2 fruit fly cellular contexts compared by ENCODE assay signal in genomic region chr2L:10315888-10316287, dm6.
TF ChIP-seq lines count a peak whose summit lies in the region.

No protein-coding gene starts in this region.

- no peak for TF ChIP-seq CTCF in whole organism, embryonic (GFP tag; optimal IDR thresholded peaks at IDR 0.05; lab: Kevin White, UChicago)

TF ChIP-seq in whole organism, adult, 20 proteins besides CTCF, POLR2A, EP300 and RAD21:
- TF ChIP-seq CG7101 (tag; optimal IDR thresholded peaks at IDR 0.05; lab: Kevin White, UChicago), result no peak
- peak; percentile 88 for TF ChIP-seq kay (GFP tag; lab: Kevin White, UChicago; ENCODE audit: borderline replicate concordance)
- no peak for TF ChIP-seq cnc (optimal IDR thresholded peaks at IDR 0.05; lab: Kevin White, UChicago)
- no peak for TF ChIP-seq CG1620 (GFP tag; optimal IDR thresholded peaks at IDR 0.05; lab: Kevin White, UChicago)
- no peak for TF ChIP-seq CG7045 (GFP tag; optimal IDR thresholded peaks at IDR 0.05; lab: Kevin White, UChicago)

TF ChIP-seq in whole organism, embryonic, 481 proteins besides CTCF, POLR2A, EP300 and RAD21:
- TF ChIP-seq Dp (GFP tag; optimal IDR thresholded peaks at IDR 0.05; lab: Kevin White, UChicago), result no peak
- no peak for TF ChIP-seq CG4282 (GFP tag; optimal IDR thresholded peaks at IDR 0.05; lab: Kevin White, UChicago)
- TF ChIP-seq pb (GFP tag; optimal IDR thresholded peaks at IDR 0.05; lab: Kevin White, UChicago), result no peak
- TF ChIP-seq Eip74EF (GFP tag; optimal IDR thresholded peaks at IDR 0.05; lab: Kevin White, UChicago), result peak in 1 of 2 experiments; percentile 7
- no peak for TF ChIP-seq ham (GFP tag; IDR thresholded peaks at IDR 0.05; lab: Robert Waterston, UW)
- peak; percentile 83 for TF ChIP-seq exex (tag; optimal IDR thresholded peaks at IDR 0.05; lab: Kevin White, UChicago)
- no peak for TF ChIP-seq Atf3 (GFP tag; optimal IDR thresholded peaks at IDR 0.05; lab: Kevin White, UChicago)
- no peak for TF ChIP-seq unpg (GFP tag; optimal IDR thresholded peaks at IDR 0.05; lab: Kevin White, UChicago)
- TF ChIP-seq eve (GFP tag; optimal IDR thresholded peaks at IDR 0.05; lab: Kevin White, UChicago), result peak in 1 of 2 experiments; percentile 46
- TF ChIP-seq CG31388 (GFP tag; optimal IDR thresholded peaks at IDR 0.05; lab: Kevin White, UChicago), result no peak
- TF ChIP-seq fd102C (GFP tag; optimal IDR thresholded peaks at IDR 0.05; lab: Kevin White, UChicago), result no peak
- peak; percentile 82 for TF ChIP-seq CG34376 (GFP tag; optimal IDR thresholded peaks at IDR 0.05; lab: Kevin White, UChicago)
- TF ChIP-seq CG6689 (GFP tag; IDR thresholded peaks at IDR 0.05; lab: Robert Waterston, UW), result no peak
- no peak for TF ChIP-seq nau (GFP tag; optimal IDR thresholded peaks at IDR 0.05; lab: Kevin White, UChicago)
- TF ChIP-seq CG34224 (GFP tag; IDR thresholded peaks at IDR 0.05; lab: Robert Waterston, UW; ENCODE audit: partially characterized antibody), result no peak
- no peak for TF ChIP-seq Kr (GFP tag; optimal IDR thresholded peaks at IDR 0.05; lab: Kevin White, UChicago)
- TF ChIP-seq fd3F (GFP tag; optimal IDR thresholded peaks at IDR 0.05; lab: Kevin White, UChicago), result no peak
- no peak for TF ChIP-seq CG31441 (GFP tag; IDR thresholded peaks at IDR 0.05; lab: Robert Waterston, UW)
- TF ChIP-seq sug (tag; optimal IDR thresholded peaks at IDR 0.05; lab: Kevin White, UChicago), result peak; percentile 16
- no peak for TF ChIP-seq Nf-YC (tag; optimal IDR thresholded peaks at IDR 0.05; lab: Kevin White, UChicago)
- no peak for TF ChIP-seq H15 (GFP tag; IDR thresholded peaks at IDR 0.05; lab: Robert Waterston, UW)
- TF ChIP-seq CG17361 (GFP tag; IDR thresholded peaks at IDR 0.05; lab: Robert Waterston, UW), result no peak
- no peak for TF ChIP-seq HmgZ (tag; optimal IDR thresholded peaks at IDR 0.05; lab: Kevin White, UChicago)
- no peak for TF ChIP-seq CG17568 (GFP tag; optimal IDR thresholded peaks at IDR 0.05; lab: Kevin White, UChicago)
- no peak for TF ChIP-seq CG9932 (GFP tag; IDR thresholded peaks at IDR 0.05; lab: Robert Waterston, UW)
- peak; percentile 6 for TF ChIP-seq Med (GFP tag; lab: Kevin White, UChicago)
- no peak for TF ChIP-seq psq (GFP tag; optimal IDR thresholded peaks at IDR 0.05; lab: Kevin White, UChicago)
- TF ChIP-seq Xrp1 (GFP tag; IDR thresholded peaks at IDR 0.05; lab: Robert Waterston, UW), result no peak
- no peak for TF ChIP-seq CoRest (tag; optimal IDR thresholded peaks at IDR 0.05; lab: Kevin White, UChicago)
- no peak for TF ChIP-seq CG12236 (GFP tag; optimal IDR thresholded peaks at IDR 0.05; lab: Kevin White, UChicago)
- TF ChIP-seq crc (GFP tag; optimal IDR thresholded peaks at IDR 0.05; lab: Kevin White, UChicago), result no peak
- peak; percentile 66 for TF ChIP-seq CG15479 (GFP tag; optimal IDR thresholded peaks at IDR 0.05; lab: Kevin White, UChicago)
- TF ChIP-seq Mes4 (GFP tag; optimal IDR thresholded peaks at IDR 0.05; lab: Kevin White, UChicago), result no peak
- no peak for TF ChIP-seq slp2 (GFP tag; optimal IDR thresholded peaks at IDR 0.05; lab: Kevin White, UChicago)
- no peak for TF ChIP-seq jumu (GFP tag; optimal IDR thresholded peaks at IDR 0.05; lab: Kevin White, UChicago)
- no peak for TF ChIP-seq CG12942 (GFP tag; optimal IDR thresholded peaks at IDR 0.05; lab: Kevin White, UChicago)
- TF ChIP-seq grn (GFP tag; optimal IDR thresholded peaks at IDR 0.05; lab: Kevin White, UChicago), result peak; percentile 45
- TF ChIP-seq chinmo (GFP tag; IDR thresholded peaks at IDR 0.05; lab: Robert Waterston, UW; ENCODE audit: partially characterized antibody), result 0 out of 4 replicates have a peak, but pooled peaks have one; percentile 21
- TF ChIP-seq Hr78 (GFP tag; optimal IDR thresholded peaks at IDR 0.05; lab: Kevin White, UChicago), result peak in 1 of 2 experiments; percentile 55
- TF ChIP-seq CG30431 (GFP tag; optimal IDR thresholded peaks at IDR 0.05; lab: Kevin White, UChicago), result no peak

Comparison
In these comparisons a context has a peak if more than half of its experiments do, and no peak if none do; other contexts are left out.
1. Of the 1 proteins assayed by ChIP-seq in both whole organism, embryonic and whole organism, adult: peak only in whole organism, embryonic: none; only in whole organism, adult: kay; in both: none; in neither: 0.